Worm (Caenorhabditis elegans) whole organism, dauer: ENCODE measurements around the gene sdz-16.

Experiments used
- unc-62 ChIP-seq: sonication (generic microtip); optimal IDR thresholded peaks from 2 replicates; lab custom pipeline; 2017; ENCODE audit warnings: missing biosample characterization, missing genetic modification reagents, missing genetic modification characterization

Gene sdz-16

DNA sequence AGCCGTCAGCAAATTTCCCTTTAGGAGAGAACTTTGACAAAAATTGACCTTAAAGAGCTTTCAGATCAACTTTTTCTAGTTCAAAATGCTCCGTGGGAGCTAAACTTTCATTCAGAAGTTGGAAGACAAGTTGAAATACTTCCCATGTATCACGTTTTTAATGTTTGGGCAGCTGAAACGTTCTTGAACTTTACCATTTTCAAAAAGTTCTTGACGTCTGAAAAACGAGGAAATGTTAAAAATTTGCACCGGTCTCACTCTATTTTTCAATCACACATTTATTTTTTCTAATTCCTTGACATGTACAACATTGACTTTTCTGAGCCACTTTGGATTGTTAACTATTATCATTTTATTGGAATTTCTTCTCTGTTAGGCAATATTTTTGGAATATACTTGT, 25.0 kb downstream of the sdz-16 start, which contains the start of gene sri-70:
TSS of gene sri-70 (plus strand) at position 301 of the 400 bp plus-strand sequence.
- TF ChIP-seq unc-62 (GFP tag; lab: Kevin White, UChicago) = no peak

DNA sequence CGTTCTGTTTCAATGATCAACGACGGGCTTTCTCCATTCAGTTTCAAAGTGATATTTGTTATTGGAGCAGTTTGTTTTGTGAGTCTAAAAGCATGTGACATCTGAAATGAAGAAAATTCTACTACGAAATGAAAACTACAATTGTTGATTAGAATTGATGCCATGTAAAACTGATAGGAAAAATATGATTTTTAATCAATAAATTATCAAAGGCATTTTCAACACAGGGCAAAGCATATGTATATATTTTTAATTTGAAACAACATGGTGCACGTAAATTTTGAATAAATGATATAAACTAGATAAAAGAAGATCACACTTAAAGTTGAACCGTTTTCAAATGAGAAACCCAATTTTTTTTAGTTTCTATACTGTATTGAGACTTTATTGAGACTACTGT, 26.4 kb downstream of the sdz-16 start, which contains the start of gene K10G4.5:
TSS of gene K10G4.5 (minus strand) at position 101 of the 400 bp plus-strand sequence.
- TF ChIP-seq unc-62 (GFP tag; lab: Kevin White, UChicago) = no peak

DNA sequence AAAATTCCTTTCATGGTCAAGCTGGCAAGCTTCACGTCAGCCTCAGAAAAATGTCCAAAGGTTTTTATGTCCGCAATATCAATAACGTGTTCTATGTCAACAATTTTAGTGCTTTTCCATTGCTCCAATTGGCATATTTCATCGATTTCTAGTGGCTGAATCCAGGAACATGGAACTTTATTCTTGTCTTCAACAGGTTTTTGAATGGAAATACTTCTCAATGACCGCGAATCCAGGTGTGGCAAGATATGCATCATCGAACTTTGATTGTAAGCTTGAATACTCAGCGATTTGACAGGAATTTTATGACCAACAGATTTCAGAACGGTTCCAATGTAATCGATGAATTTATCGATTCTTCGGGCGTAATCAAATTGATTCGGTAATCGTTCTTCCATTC, 29.1 kb downstream of the sdz-16 start:
- TF ChIP-seq unc-62 (GFP tag; lab: Kevin White, UChicago) = no peak

DNA sequence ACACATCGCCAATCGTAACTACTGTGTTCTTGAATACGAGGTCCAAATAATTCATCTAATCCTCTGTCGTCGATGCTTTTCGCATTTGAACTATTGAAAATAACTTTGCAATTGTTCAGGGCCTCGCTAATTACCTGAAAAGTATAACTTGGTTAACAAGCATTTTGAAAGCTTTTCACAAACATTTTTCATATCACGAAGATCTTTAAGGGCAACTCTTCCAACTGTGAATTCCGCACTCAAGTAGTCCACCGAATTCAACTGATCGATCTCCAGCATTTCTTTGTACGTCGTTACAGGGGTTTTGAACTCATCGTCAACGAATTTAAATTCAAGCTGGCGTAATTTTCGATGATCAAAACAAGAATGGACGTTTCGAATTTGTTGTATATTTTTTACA, 31.3 kb downstream of the sdz-16 start:
- no peak for TF ChIP-seq unc-62 (GFP tag; lab: Kevin White, UChicago)

DNA sequence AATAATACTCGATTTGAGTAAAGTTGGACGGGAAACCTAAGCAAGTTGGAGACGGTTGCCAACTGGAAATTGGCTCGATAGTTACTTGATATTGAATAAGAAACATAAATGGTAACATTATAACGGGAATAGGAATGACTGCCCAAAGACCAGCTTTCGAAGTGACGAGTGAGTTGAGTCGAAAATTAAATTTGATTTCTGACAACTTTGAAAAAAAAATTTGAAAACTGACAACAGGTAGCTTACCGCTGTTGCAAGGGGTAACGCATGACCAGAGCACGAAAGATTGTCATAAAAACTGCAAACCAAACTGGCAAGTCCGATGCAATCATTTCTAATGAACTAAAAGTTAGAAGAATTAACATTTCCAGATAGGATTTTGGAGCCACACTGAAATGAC, 35.0 kb downstream of the sdz-16 start:
- no peak for TF ChIP-seq unc-62 (GFP tag; lab: Kevin White, UChicago)

DNA sequence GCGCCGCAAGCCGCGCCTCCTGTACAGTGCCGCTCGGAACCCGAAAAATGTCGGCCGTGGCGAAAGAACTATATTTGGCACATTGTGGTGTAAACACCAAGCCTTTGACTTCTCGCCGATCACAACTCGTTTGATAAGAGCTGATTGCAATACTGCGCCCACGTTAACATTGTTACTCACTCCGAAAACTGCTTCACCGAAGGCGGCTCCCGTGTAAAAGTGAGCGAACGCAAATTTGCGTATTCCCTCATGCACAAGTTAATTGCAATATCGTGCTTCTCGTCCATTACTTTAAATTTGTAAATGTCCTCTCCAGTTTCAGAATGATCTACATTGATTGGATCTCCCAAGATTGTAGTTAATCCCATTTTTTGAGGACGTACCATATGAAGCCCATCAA, 43.6 kb downstream of the sdz-16 start:
- no peak for TF ChIP-seq unc-62 (GFP tag; lab: Kevin White, UChicago)
